Worm (Caenorhabditis elegans) whole organism, early embryonic: ENCODE data around the gene ZK742.6.

Experiments
- ama-1 ChIP-seq: fragments of 150-350 bp; optimal IDR thresholded peaks from 2 replicates; lab custom pipeline; 2014
- ceh-13 ChIP-seq: fragments of 200-800 bp; sonication (Bioruptor generic); optimal IDR thresholded peaks from 2 replicates; lab custom pipeline; 2018; ENCODE audit warnings: mild to moderate bottlenecking, missing genetic modification characterization, missing compliant biosample characterization
- hmbx-1 ChIP-seq: sonication (generic microtip); optimal IDR thresholded peaks from 2 replicates; lab custom pipeline; 2016; ENCODE audit warnings: mild to moderate bottlenecking, missing genetic modification characterization, missing compliant biosample characterization
- scrt-1 ChIP-seq: fragments of 200-800 bp; sonication (Bioruptor generic); IDR thresholded peaks from 2 replicates; pipeline ENCODE4 v1.3.6; 2022; ENCODE audit warnings: missing genetic modification characterization, missing compliant biosample characterization
- sea-1 ChIP-seq: fragments of 200-800 bp; sonication (Bioruptor generic); conservative IDR thresholded peaks from 2 replicates; pipeline ENCODE4 v1.3.6; 2022; ENCODE audit warnings: missing genetic modification characterization, missing compliant biosample characterization

DNA sequence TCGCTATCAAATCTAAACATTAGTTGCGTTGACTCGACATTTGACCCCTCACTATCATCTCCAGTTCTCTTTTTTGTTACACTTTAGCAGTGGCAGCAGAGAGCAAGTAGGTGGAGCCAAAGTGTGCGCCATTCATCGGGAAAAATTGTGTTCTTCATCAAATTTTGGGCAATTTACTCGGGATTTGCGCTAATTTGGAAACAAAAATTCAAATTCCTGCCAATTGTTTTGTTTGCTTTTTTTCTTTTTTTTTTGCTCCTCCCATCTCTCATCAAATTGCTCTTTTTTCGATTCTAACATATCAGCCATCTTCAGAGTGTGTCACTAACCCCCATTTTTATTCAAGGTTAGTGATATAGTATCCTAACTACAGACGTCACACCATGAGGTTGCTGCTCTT is 12.2 kb upstream of the ZK742.6 start, which contains the start of gene mig-6:
- TF ChIP-seq hmbx-1 (tag; lab: Kevin White, UChicago) (no peak), ama-1 (lab: Kevin White, UChicago) (no peak), sea-1 (no peak), ceh-13 (GFP tag; lab: Kevin White, UChicago) (no peak), scrt-1 (GFP tag; lab: Robert Waterston, UW) (no peak)
